Worm (Caenorhabditis elegans) whole organism, L4 larva: ENCODE measurements around the gene gcy-32.

Experiments used
- R02D3.7 ChIP-seq: fragments of 150-350 bp; sonication (generic microtip); optimal IDR thresholded peaks from 3 replicates; lab custom pipeline; 2014; ENCODE audit warnings: missing biosample characterization, missing genetic modification characterization
- Y75B8A.6 ChIP-seq: fragments of 200-800 bp; sonication (Bioruptor generic); IDR thresholded peaks from 2 replicates; pipeline ENCODE4 v1.3.6; 2022; ENCODE audit warnings: missing genetic modification reagents, missing genetic modification characterization, missing compliant biosample characterization
- ama-1 ChIP-seq: fragments of 150-350 bp; optimal IDR thresholded peaks from 2 replicates; lab custom pipeline; 2014; ENCODE audit warnings: inconsistent platforms, mixed read lengths
- arid-1 ChIP-seq: fragments of 200-800 bp; sonication (Bioruptor generic); conservative IDR thresholded peaks from 2 replicates; pipeline ENCODE4 v1.3.6; 2022; ENCODE audit warnings: missing genetic modification reagents, missing genetic modification characterization, missing compliant biosample characterization
- ceh-82 ChIP-seq: sonication (generic microtip); optimal IDR thresholded peaks from 2 replicates; lab custom pipeline; 2017; ENCODE audit warnings: missing biosample characterization, missing genetic modification characterization
- dve-1 ChIP-seq: sonication (generic microtip); optimal IDR thresholded peaks from 2 replicates; lab custom pipeline; 2017; ENCODE audit warnings: antibody characterized with exemption, mild to moderate bottlenecking, missing genetic modification characterization, missing compliant biosample characterization; ENCODE audit not compliant: insufficient read depth
- fos-1 ChIP-seq: fragments of 150-350 bp; optimal IDR thresholded peaks from 2 replicates; lab custom pipeline; 2014; ENCODE audit warnings: missing biosample characterization, missing genetic modification characterization
- hlh-30 ChIP-seq: sonication (generic microtip); optimal IDR thresholded peaks from 2 replicates; lab custom pipeline; 2017; ENCODE audit warnings: antibody characterized with exemption, mild to moderate bottlenecking, missing genetic modification characterization, missing compliant biosample characterization; ENCODE audit not compliant: insufficient read depth
- lin-1 ChIP-seq: fragments of 200-800 bp; sonication (Bioruptor generic); IDR thresholded peaks from 2 replicates; pipeline ENCODE4 v1.3.6; 2022; ENCODE audit warnings: missing genetic modification reagents, missing genetic modification characterization, missing compliant biosample characterization
- nhr-237 ChIP-seq: sonication (generic microtip); optimal IDR thresholded peaks from 2 replicates; lab custom pipeline; 2017; ENCODE audit warnings: missing biosample characterization, missing genetic modification characterization
- pqm-1 ChIP-seq: sonication (generic microtip); optimal IDR thresholded peaks from 2 replicates; lab custom pipeline; 2017; ENCODE audit warnings: missing biosample characterization, missing genetic modification characterization
- rbr-2 ChIP-seq: sonication (generic microtip); optimal IDR thresholded peaks from 2 replicates; lab custom pipeline; 2016; ENCODE audit warnings: missing genotype, missing genetic modification characterization, missing compliant biosample characterization
- tag-97 ChIP-seq: fragments of 200-800 bp; sonication (Bioruptor generic); IDR thresholded peaks from 2 replicates; pipeline ENCODE4 v1.3.6; 2022; ENCODE audit warnings: missing genetic modification characterization, missing compliant biosample characterization
- ztf-11 ChIP-seq: fragments of 150-350 bp; optimal IDR thresholded peaks from 2 replicates; lab custom pipeline; 2014; ENCODE audit warnings: missing biosample characterization, missing genetic modification characterization

ce11 chrV:13953191-13953590 is 37.9 kb upstream of the gcy-32 start, which contains the start of gene R10D12.8:
- TF ChIP-seq hlh-30 (tag; lab: Kevin White, UChicago): no peak
- no peak for TF ChIP-seq nhr-237 (tag; lab: Kevin White, UChicago)
- no peak for TF ChIP-seq Y75B8A.6
- TF ChIP-seq arid-1 (GFP tag; lab: Robert Waterston, UW): no peak
- TF ChIP-seq ztf-11 (tag; lab: Kevin White, UChicago): no peak
- TF ChIP-seq pqm-1 (tag; lab: Kevin White, UChicago): no peak
- TF ChIP-seq rbr-2 (tag; lab: Kevin White, UChicago): no peak
- TF ChIP-seq lin-1: no peak
- TF ChIP-seq R02D3.7: no peak
- TF ChIP-seq dve-1 (tag; lab: Kevin White, UChicago): no peak
- no peak for TF ChIP-seq ceh-82 (tag; lab: Kevin White, UChicago)
- TF ChIP-seq tag-97 (GFP tag; lab: Robert Waterston, UW): no peak
- no peak for TF ChIP-seq ama-1 (lab: Kevin White, UChicago)
- TF ChIP-seq fos-1 (tag; lab: Kevin White, UChicago): no peak
